Worm (Caenorhabditis elegans) whole organism, late embryonic: ENCODE measurements around the gene srbc-76.

Source experiments
- K02D7.2 ChIP-seq: sonication (generic microtip); optimal IDR thresholded peaks from 2 replicates; lab custom pipeline; 2017; ENCODE audit warnings: mild to moderate bottlenecking, missing genetic modification characterization, missing compliant biosample characterization
- T23F11.4 ChIP-seq: fragments of 200-800 bp; sonication (Bioruptor generic); optimal IDR thresholded peaks from 2 replicates; lab custom pipeline; 2018; ENCODE audit warnings: mild to moderate bottlenecking, missing genetic modification characterization, missing compliant biosample characterization
- Y22D7AL.16 ChIP-seq: sonication (generic microtip); optimal IDR thresholded peaks from 2 replicates; lab custom pipeline; 2016; ENCODE audit warnings: missing genetic modification characterization, missing compliant biosample characterization
- ceh-2 ChIP-seq: sonication (generic microtip); optimal IDR thresholded peaks from 2 replicates; lab custom pipeline; 2016; ENCODE audit warnings: missing genotype, missing genetic modification characterization, missing compliant biosample characterization
- ceh-22 ChIP-seq: sonication (generic microtip); optimal IDR thresholded peaks from 2 replicates; lab custom pipeline; 2017; ENCODE audit warnings: missing biosample characterization, missing genetic modification characterization
- ceh-24 ChIP-seq: sonication (generic microtip); optimal IDR thresholded peaks from 2 replicates; lab custom pipeline; 2016; ENCODE audit warnings: mild to moderate bottlenecking, missing genetic modification characterization, missing compliant biosample characterization
- ceh-30 ChIP-seq: fragments of 150-350 bp; optimal IDR thresholded peaks from 2 replicates; lab custom pipeline; 2014; ENCODE audit warnings: missing biosample characterization, missing genetic modification characterization
- ceh-34 ChIP-seq: sonication (generic microtip); optimal IDR thresholded peaks from 2 replicates; lab custom pipeline; 2016; ENCODE audit warnings: mild to moderate bottlenecking, missing genetic modification characterization, missing compliant biosample characterization
- ceh-48 ChIP-seq: sonication (generic microtip); optimal IDR thresholded peaks from 2 replicates; lab custom pipeline; 2016; ENCODE audit warnings: missing genetic modification characterization, inconsistent platforms, missing compliant biosample characterization
- ceh-9 ChIP-seq: sonication (generic microtip); optimal IDR thresholded peaks from 2 replicates; lab custom pipeline; 2016; ENCODE audit warnings: mild to moderate bottlenecking, missing genetic modification characterization, inconsistent platforms, missing compliant biosample characterization
- che-1 ChIP-seq: sonication (generic microtip); optimal IDR thresholded peaks from 2 replicates; lab custom pipeline; 2016; ENCODE audit warnings: mild to moderate bottlenecking, missing genetic modification characterization, missing compliant biosample characterization
- elt-2 ChIP-seq: sonication (generic microtip); optimal IDR thresholded peaks from 2 replicates; lab custom pipeline; 2016; ENCODE audit warnings: missing genetic modification reagents, missing genetic modification characterization, missing compliant biosample characterization
- ets-4 ChIP-seq: sonication (generic microtip); optimal IDR thresholded peaks from 2 replicates; lab custom pipeline; 2016; ENCODE audit warnings: missing genetic modification characterization, missing compliant biosample characterization
- fax-1 ChIP-seq: sonication (generic microtip); optimal IDR thresholded peaks from 2 replicates; lab custom pipeline; 2016; ENCODE audit warnings: missing genotype, missing genetic modification characterization, missing compliant biosample characterization
- fkh-6 ChIP-seq: sonication (generic microtip); optimal IDR thresholded peaks from 2 replicates; lab custom pipeline; 2016; ENCODE audit warnings: missing genetic modification characterization, missing compliant biosample characterization
- gmeb-2 ChIP-seq: sonication (generic microtip); optimal IDR thresholded peaks from 2 replicates; lab custom pipeline; 2016; ENCODE audit warnings: missing genetic modification characterization, inconsistent platforms, missing compliant biosample characterization
- hlh-13 ChIP-seq: fragments of 200-800 bp; sonication (Bioruptor generic); optimal IDR thresholded peaks from 2 replicates; lab custom pipeline; 2018; ENCODE audit warnings: mild to moderate bottlenecking, missing genetic modification characterization, missing compliant biosample characterization
- madf-2 ChIP-seq: sonication (generic microtip); optimal IDR thresholded peaks from 2 replicates; lab custom pipeline; 2017; ENCODE audit warnings: missing genetic modification characterization, missing compliant biosample characterization
- nfya-1 ChIP-seq: sonication (generic microtip); optimal IDR thresholded peaks from 2 replicates; lab custom pipeline; 2017; ENCODE audit warnings: missing genetic modification characterization, mild to moderate bottlenecking, missing compliant biosample characterization, antibody characterized with exemption, moderate library complexity
- npax-4 ChIP-seq: sonication (generic microtip); optimal IDR thresholded peaks from 2 replicates; lab custom pipeline; 2016; ENCODE audit warnings: missing genetic modification characterization, missing compliant biosample characterization
- pat-9 ChIP-seq: fragments of 200-800 bp; sonication (Bioruptor generic); optimal IDR thresholded peaks from 2 replicates; lab custom pipeline; 2018; ENCODE audit warnings: mild to moderate bottlenecking, missing genetic modification characterization, moderate library complexity, missing compliant biosample characterization
- pax-1 ChIP-seq: fragments of 150-350 bp; optimal IDR thresholded peaks from 2 replicates; lab custom pipeline; 2014; ENCODE audit warnings: missing biosample characterization, missing genetic modification characterization
- pha-4 ChIP-seq: fragments of 150-350 bp; optimal IDR thresholded peaks from 2 replicates; lab custom pipeline; 2018; ENCODE audit warnings: missing biosample characterization, missing genetic modification reagents, missing genetic modification characterization
- pqm-1 ChIP-seq: sonication (generic microtip); optimal IDR thresholded peaks from 2 replicates; lab custom pipeline; 2016; ENCODE audit warnings: missing genetic modification characterization, missing compliant biosample characterization
- pros-1 ChIP-seq: fragments of 150-350 bp; optimal IDR thresholded peaks from 2 replicates; lab custom pipeline; 2014; ENCODE audit warnings: missing biosample characterization, missing genetic modification reagents, missing genetic modification characterization
- ref-2 ChIP-seq: sonication (generic microtip); optimal IDR thresholded peaks from 2 replicates; lab custom pipeline; 2016; ENCODE audit warnings: missing genetic modification characterization, missing compliant biosample characterization
- sdc-2 ChIP-seq: sonication (generic microtip); optimal IDR thresholded peaks from 2 replicates; lab custom pipeline; 2016; ENCODE audit warnings: missing genotype, missing genetic modification characterization, missing compliant biosample characterization
- sox-4 ChIP-seq: sonication (generic microtip); optimal IDR thresholded peaks from 2 replicates; lab custom pipeline; 2017; ENCODE audit warnings: mild to moderate bottlenecking, missing genetic modification characterization, inconsistent platforms, missing compliant biosample characterization
- tbx-7 ChIP-seq: sonication (generic microtip); optimal IDR thresholded peaks from 2 replicates; lab custom pipeline; 2016; ENCODE audit warnings: missing genotype, missing genetic modification characterization, missing compliant biosample characterization
- ttx-3 ChIP-seq: sonication (generic microtip); optimal IDR thresholded peaks from 2 replicates; lab custom pipeline; 2016; ENCODE audit warnings: missing genetic modification reagents, missing genetic modification characterization, missing compliant biosample characterization
- unc-3 ChIP-seq, 2 experiments: fragments of 200-800 bp in 1 of 2; sonication (Bioruptor generic) in 1 of 2; sonication (generic microtip) in 1 of 2; conservative IDR thresholded peaks in 1 of 2; optimal IDR thresholded peaks in 1 of 2; 2 replicates each; pipeline versions ENCODE4 v1.3.6 to Lab custom; 2016 to 2022; ENCODE audit warnings: missing compliant biosample characterization in 2 of 2, missing genetic modification characterization in 2 of 2, missing genetic modification reagents in 1 of 2
- unc-42 ChIP-seq: sonication (generic microtip); optimal IDR thresholded peaks from 2 replicates; lab custom pipeline; 2016; ENCODE audit warnings: missing genotype, missing genetic modification characterization, missing compliant biosample characterization
- unc-86 ChIP-seq: sonication (generic microtip); optimal IDR thresholded peaks from 2 replicates; lab custom pipeline; 2016; ENCODE audit warnings: missing genetic modification characterization, missing compliant biosample characterization

srbc-76 gene

ce11 chrV:15276915-15277314, 24.7 kb downstream of the srbc-76 start, which contains the start of gene srw-17:
Gene srw-17 (minus strand): TSS chrV:15277015.
- no peak for TF ChIP-seq pqm-1 (tag; lab: Kevin White, UChicago)
- no peak for TF ChIP-seq unc-42 (tag; lab: Kevin White, UChicago)
- TF ChIP-seq ceh-48: no peak
- TF ChIP-seq tbx-7 (tag; lab: Kevin White, UChicago): no peak
- no peak for TF ChIP-seq pax-1 (tag; lab: Kevin White, UChicago)
- TF ChIP-seq ttx-3 (tag; lab: Kevin White, UChicago): no peak
- no peak for TF ChIP-seq ceh-30 (tag; lab: Kevin White, UChicago)
- TF ChIP-seq che-1 (tag; lab: Kevin White, UChicago): no peak
- TF ChIP-seq sdc-2 (tag; lab: Kevin White, UChicago): no peak
- no peak for TF ChIP-seq unc-86
- no peak for TF ChIP-seq ceh-2 (tag; lab: Kevin White, UChicago)
- no peak for TF ChIP-seq hlh-13 (GFP tag; lab: Kevin White, UChicago)
- no peak for TF ChIP-seq ceh-22 (tag; lab: Kevin White, UChicago)
- no peak for TF ChIP-seq sox-4 (tag; lab: Kevin White, UChicago)
- TF ChIP-seq ceh-34 (tag; lab: Kevin White, UChicago): no peak

- TF ChIP-seq ref-2 (tag; lab: Kevin White, UChicago) (no peak), pha-4 (no peak), pros-1 (no peak), ceh-24 (tag; lab: Kevin White, UChicago) (no peak)
Measured at ce11 chrV:15281279-15281949, 29.2 kb downstream of the srbc-76 start, which contains the start of the genes srw-19 and srx-51. Gene srw-19 (minus strand): TSS chrV:15281379. Gene srx-51 (plus strand): TSS chrV:15281899.

- TF ChIP-seq elt-2: peak; percentile 57
- TF ChIP-seq fax-1 (tag; lab: Kevin White, UChicago): no peak
Measured at ce11 chrV:15285984-15286383, 33.8 kb downstream of the srbc-76 start.

ce11 chrV:15287856-15288255, 35.7 kb downstream of the srbc-76 start, which contains the start of gene cyp-34A1:
Gene cyp-34A1 (minus strand): TSS chrV:15287956.
- TF ChIP-seq pqm-1 (tag; lab: Kevin White, UChicago) (no peak), K02D7.2 (tag; lab: Kevin White, UChicago) (no peak), fkh-6 (no peak), pat-9 (tag; lab: Kevin White, UChicago) (no peak), Y22D7AL.16 (tag; lab: Kevin White, UChicago) (no peak)

ce11 chrV:15290995-15291394, 38.8 kb downstream of the srbc-76 start, which contains the start of gene cyp-34A2:
Gene cyp-34A2 (minus strand): TSS chrV:15291095.
- TF ChIP-seq ets-4 (tag; lab: Kevin White, UChicago) (no peak), madf-2 (tag; lab: Kevin White, UChicago) (no peak), ceh-24 (tag; lab: Kevin White, UChicago) (no peak), ceh-9 (no peak), pha-4 (no peak), T23F11.4 (GFP tag; lab: Kevin White, UChicago) (no peak), nfya-1 (tag; lab: Kevin White, UChicago) (no peak), npax-4 (tag; lab: Kevin White, UChicago) (no peak), gmeb-2 (tag; lab: Kevin White, UChicago) (no peak), unc-3 (GFP tag; conservative IDR thresholded peaks at IDR 0.05; lab: Robert Waterston, UW) (no peak), unc-3 (tag; optimal IDR thresholded peaks at IDR 0.05; lab: Kevin White, UChicago) (no peak), K02D7.2 (tag; lab: Kevin White, UChicago) (no peak)
